Fruit fly (Drosophila melanogaster) whole organism, embryonic: ENCODE results near the gene Mrtf.
A peak's percentile ranks its signal among the peaks of the same experiment; 100 is the strongest.

Source experiments
- Awh ChIP-seq: fragments of 200-800 bp; sonication (Bioruptor generic); IDR thresholded peaks from 2 replicates; pipeline ENCODE4, ENCODE4 v1.3.6; 2022; ENCODE audit warnings: missing biosample characterization, missing genetic modification characterization
- B-H2 ChIP-seq: fragments of 200-800 bp; sonication (Bioruptor generic); optimal IDR thresholded peaks from 2 replicates; lab custom pipeline; 2018; ENCODE audit warnings: missing biosample characterization, mild to moderate bottlenecking, missing genetic modification characterization
- CG10274 ChIP-seq: fragments of 200-800 bp; sonication (Bioruptor generic); optimal IDR thresholded peaks from 3 replicates; lab custom pipeline; 2017; ENCODE audit warnings: missing biosample characterization, mild to moderate bottlenecking, missing genetic modification characterization
- CG10431 ChIP-seq: fragments of 200-800 bp; sonication (Bioruptor generic); optimal IDR thresholded peaks from 3 replicates; lab custom pipeline; 2018; ENCODE audit warnings: missing biosample characterization, mild to moderate bottlenecking, missing genetic modification characterization
- CG10565 ChIP-seq: fragments of 200-800 bp; sonication (Bioruptor generic); optimal IDR thresholded peaks from 3 replicates; lab custom pipeline; 2016; ENCODE audit warnings: missing biosample characterization, mild to moderate bottlenecking, missing genetic modification characterization
- CG10654 ChIP-seq: fragments of 200-800 bp; sonication (Bioruptor generic); optimal IDR thresholded peaks from 2 replicates; lab custom pipeline; 2016; ENCODE audit warnings: missing biosample characterization, missing genetic modification characterization
- CG11247 ChIP-seq: fragments of 200-800 bp; sonication (Bioruptor generic); IDR thresholded peaks from 2 replicates; pipeline ENCODE4 v1.3.6; 2022; ENCODE audit warnings: missing biosample characterization, missing genetic modification characterization
- CG13894 ChIP-seq: fragments of 200-800 bp; sonication (Bioruptor generic); optimal IDR thresholded peaks from 3 replicates; lab custom pipeline; 2018; ENCODE audit warnings: missing biosample characterization, mild to moderate bottlenecking, missing genetic modification characterization, moderate library complexity
- CG14014 ChIP-seq: fragments of 200-800 bp; sonication (Bioruptor generic); IDR thresholded peaks from 2 replicates; pipeline ENCODE4 v1.3.6; 2022; ENCODE audit warnings: missing biosample characterization, missing genetic modification characterization
- CG17612 ChIP-seq: fragments of 200-800 bp; sonication (Bioruptor generic); IDR thresholded peaks from 2 replicates; pipeline ENCODE4 v1.3.6; 2022; ENCODE audit warnings: missing biosample characterization, missing genetic modification characterization
- CG18011 ChIP-seq: fragments of 200-800 bp; sonication (Bioruptor generic); optimal IDR thresholded peaks from 2 replicates; lab custom pipeline; 2017; ENCODE audit warnings: missing biosample characterization, missing genetic modification characterization, mild to moderate bottlenecking, moderate library complexity, missing genotype
- CG2202 ChIP-seq: fragments of 200-800 bp; sonication (Bioruptor generic); optimal IDR thresholded peaks from 2 replicates; lab custom pipeline; 2018; ENCODE audit warnings: missing biosample characterization, mild to moderate bottlenecking, missing genetic modification characterization
- CG4404 ChIP-seq: fragments of 200-800 bp; sonication (Bioruptor generic); IDR thresholded peaks from 2 replicates; pipeline ENCODE4 v1.3.6; 2022; ENCODE audit warnings: missing biosample characterization, missing genetic modification characterization
- CG4854 ChIP-seq: fragments of 200-800 bp; sonication (Bioruptor generic); optimal IDR thresholded peaks from 2 replicates; lab custom pipeline; 2016; ENCODE audit warnings: missing biosample characterization, missing genetic modification characterization, inconsistent platforms
- CG6791 ChIP-seq: fragments of 200-800 bp; sonication (Bioruptor generic); IDR thresholded peaks from 3 replicates; pipeline ENCODE4 v1.3.6; 2022; ENCODE audit warnings: missing biosample characterization, missing genetic modification characterization; ENCODE audit not compliant: partially characterized antibody
- CG7372 ChIP-seq: fragments of 200-800 bp; sonication (Bioruptor generic); IDR thresholded peaks from 2 replicates; pipeline ENCODE4 v1.3.6; 2022; ENCODE audit warnings: missing biosample characterization, missing genetic modification characterization
- Camta ChIP-seq: fragments of 200-800 bp; sonication (Bioruptor generic); optimal IDR thresholded peaks from 2 replicates; lab custom pipeline; 2016; ENCODE audit warnings: missing biosample characterization, missing genetic modification characterization
- CkIIα-i1 ChIP-seq: fragments of 200-800 bp; sonication (Bioruptor generic); IDR thresholded peaks from 2 replicates; pipeline ENCODE4 v1.3.6; 2022; ENCODE audit warnings: missing biosample characterization, missing genetic modification characterization
- Deaf1 ChIP-seq: fragments of 200-800 bp; optimal IDR thresholded peaks from 3 replicates; lab custom pipeline; 2019; ENCODE audit warnings: missing biosample characterization, mild to moderate bottlenecking, missing genetic modification characterization, moderate library complexity
- Doc3 ChIP-seq: fragments of 200-800 bp; sonication (Bioruptor generic); IDR thresholded peaks from 3 replicates; pipeline ENCODE4 v1.3.6; 2022; ENCODE audit warnings: missing biosample characterization, missing genetic modification characterization; ENCODE audit not compliant: partially characterized antibody
- E2f1 ChIP-seq: fragments of 200-800 bp; sonication (Bioruptor generic); IDR thresholded peaks from 2 replicates; pipeline ENCODE4 v1.3.6; 2022; ENCODE audit warnings: missing biosample characterization, missing genetic modification characterization
- ERR ChIP-seq: fragments of 200-800 bp; sonication (Bioruptor generic); optimal IDR thresholded peaks from 2 replicates; lab custom pipeline; 2016; ENCODE audit warnings: missing biosample characterization, missing genetic modification characterization
- H15 ChIP-seq: fragments of 200-800 bp; sonication (Bioruptor generic); IDR thresholded peaks from 3 replicates; pipeline ENCODE4 v1.3.6; 2022; ENCODE audit warnings: missing biosample characterization, missing genetic modification characterization
- Hmr ChIP-seq: fragments of 200-800 bp; sonication (Bioruptor generic); optimal IDR thresholded peaks from 3 replicates; lab custom pipeline; 2017; ENCODE audit warnings: mild to moderate bottlenecking, missing biosample characterization, missing genetic modification reagents, missing genetic modification characterization
- Hr51 ChIP-seq, 2 experiments: fragments of 200-800 bp; sonication (Bioruptor generic); optimal IDR thresholded peaks; 2 replicates in 1 of 2; 3 replicates in 1 of 2; lab custom pipeline; 2016 to 2018; ENCODE audit warnings: missing biosample characterization in 2 of 2, missing genetic modification characterization in 2 of 2, mild to moderate bottlenecking in 1 of 2, moderate library complexity in 1 of 2
- Hr78 ChIP-seq, 2 experiments: fragments of 200-800 bp in 1 of 2; fragments of >200 bp in 1 of 2; sonication (Bioruptor generic) in 1 of 2; optimal IDR thresholded peaks; 2 replicates each; lab custom pipeline; 2017 to 2019; ENCODE audit warnings: missing biosample characterization in 2 of 2, missing genetic modification characterization in 2 of 2, mild to moderate bottlenecking in 1 of 2, moderate library complexity in 1 of 2
- Lim3 ChIP-seq: fragments of 200-800 bp; sonication (Bioruptor generic); IDR thresholded peaks from 2 replicates; pipeline ENCODE4 v1.3.6; 2022; ENCODE audit warnings: missing biosample characterization, missing genetic modification characterization
- Med ChIP-seq: fragments of 200-800 bp; sonication (Bioruptor generic); peaks from one replicate; lab custom pipeline; 2016; ENCODE audit warnings: missing biosample characterization, missing genetic modification characterization, mild to moderate bottlenecking, inconsistent platforms, moderate library complexity
- Pdp1 ChIP-seq, 2 experiments: fragments of 200-800 bp; sonication (Bioruptor generic); optimal IDR thresholded peaks; 3 replicates each; lab custom pipeline; 2016; ENCODE audit warnings: missing biosample characterization in 2 of 2, missing genetic modification characterization in 2 of 2, mild to moderate bottlenecking in 1 of 2, moderate library complexity in 1 of 2
- Rx ChIP-seq: fragments of 200-800 bp; sonication (Bioruptor generic); IDR thresholded peaks from 2 replicates; pipeline ENCODE4 v1.3.6; 2022; ENCODE audit warnings: missing biosample characterization, missing genetic modification characterization
- Side ChIP-seq: fragments of 200-800 bp; sonication (Bioruptor generic); optimal IDR thresholded peaks from 2 replicates; lab custom pipeline; 2016; ENCODE audit warnings: missing biosample characterization, missing genetic modification characterization
- Trl ChIP-seq, 3 experiments: fragments of >200 bp in 2 of 3; fragments of 200-800 bp in 1 of 3; sonication (Bioruptor generic) in 1 of 3; optimal IDR thresholded peaks; 2 replicates in 1 of 3; 3 replicates in 2 of 3; lab custom pipeline; 2016 to 2017; ENCODE audit warnings: missing biosample characterization in 1 of 3, missing genetic modification characterization in 1 of 3
- ac ChIP-seq: fragments of 200-800 bp; sonication (Bioruptor generic); optimal IDR thresholded peaks from 3 replicates; lab custom pipeline; 2017; ENCODE audit warnings: missing biosample characterization, mild to moderate bottlenecking, missing genetic modification characterization
- chn ChIP-seq: fragments of 200-800 bp; sonication (Bioruptor generic); optimal IDR thresholded peaks from 2 replicates; lab custom pipeline; 2016; ENCODE audit warnings: missing biosample characterization, missing genetic modification characterization
- crol ChIP-seq: fragments of 200-800 bp; sonication (Bioruptor generic); IDR thresholded peaks from 2 replicates; pipeline ENCODE4 v1.3.6; 2022; ENCODE audit warnings: missing biosample characterization, missing genetic modification characterization
- dpn ChIP-seq, 2 experiments: fragments of 200-800 bp; sonication (Bioruptor generic); optimal IDR thresholded peaks; 3 replicates each; lab custom pipeline; 2016; ENCODE audit warnings: missing biosample characterization in 2 of 2, missing genetic modification characterization in 2 of 2
- fd102C ChIP-seq: fragments of 200-800 bp; sonication (Bioruptor generic); optimal IDR thresholded peaks from 2 replicates; lab custom pipeline; 2018; ENCODE audit warnings: missing biosample characterization, mild to moderate bottlenecking, missing genetic modification characterization, moderate library complexity
- nmo ChIP-seq: fragments of 200-800 bp; sonication (Bioruptor generic); optimal IDR thresholded peaks from 2 replicates; lab custom pipeline; 2018; ENCODE audit warnings: missing biosample characterization, mild to moderate bottlenecking, missing genetic modification characterization, moderate library complexity
- pnt ChIP-seq: fragments of 200-800 bp; sonication (Bioruptor generic); optimal IDR thresholded peaks from 3 replicates; lab custom pipeline; 2016; ENCODE audit warnings: missing biosample characterization, missing genetic modification characterization
- sd ChIP-seq: fragments of 200-800 bp; sonication (Bioruptor generic); optimal IDR thresholded peaks from 3 replicates; lab custom pipeline; 2018; ENCODE audit warnings: missing biosample characterization, mild to moderate bottlenecking, missing genetic modification characterization, moderate library complexity
- sens ChIP-seq: fragments of 200-800 bp; sonication (Bioruptor generic); peaks from one replicate; lab custom pipeline; 2016; ENCODE audit warnings: missing biosample characterization, missing genetic modification characterization
- sna ChIP-seq: fragments of 200-800 bp; sonication (Bioruptor generic); IDR thresholded peaks from 2 replicates; pipeline ENCODE4 v1.3.6; 2022; ENCODE audit warnings: missing biosample characterization, missing genetic modification characterization; ENCODE audit not compliant: partially characterized antibody
- sob ChIP-seq: fragments of 200-800 bp; sonication (Bioruptor generic); IDR thresholded peaks from 2 replicates; pipeline ENCODE4 v1.3.6; 2022; ENCODE audit warnings: missing biosample characterization, missing genetic modification characterization
- sr ChIP-seq: fragments of 200-800 bp; sonication (Bioruptor generic); IDR thresholded peaks from 3 replicates; pipeline ENCODE4 v1.3.6; 2022; ENCODE audit warnings: missing biosample characterization, missing genetic modification characterization
- tna ChIP-seq: fragments of 200-800 bp; sonication (Bioruptor generic); IDR thresholded peaks from 2 replicates; pipeline ENCODE4 v1.3.6; 2022; ENCODE audit warnings: missing biosample characterization, missing genetic modification characterization; ENCODE audit not compliant: partially characterized antibody

Gene Mrtf

dm6 chr3L:2763762-2764161, 2.6 kb downstream of the Mrtf start (continued):
- TF ChIP-seq sob (peak; percentile 31; the same call in 1 of the 2 replicates), sens (GFP tag; lab: Kevin White, UChicago) (peak; percentile 56), H15 (GFP tag; lab: Robert Waterston, UW) (peak; percentile 62; the same call in 2 of the 3 replicates)

dm6 chr3L:2762122-2762521, 4.2 kb downstream of the Mrtf start:
- no peak for TF ChIP-seq CG17612 (GFP tag; lab: Robert Waterston, UW)
- TF ChIP-seq CG14014, result no peak
- peak; percentile 24 for TF ChIP-seq Deaf1 (tag; lab: Kevin White, UChicago)
- TF ChIP-seq CG4404 (GFP tag; lab: Robert Waterston, UW), result no peak
- TF ChIP-seq Hr78 (GFP tag; optimal IDR thresholded peaks at IDR 0.05; lab: Kevin White, UChicago), result peak in 1 of 2 experiments; percentile 57
- TF ChIP-seq sr (GFP tag; lab: Robert Waterston, UW), result 0 out of 3 replicates have a peak, but pooled peaks have one; percentile 24
- TF ChIP-seq Pdp1 (GFP tag; optimal IDR thresholded peaks at IDR 0.05; lab: Kevin White, UChicago), result peak in 1 of 2 experiments; percentile 80
- no peak for TF ChIP-seq nmo (GFP tag; lab: Kevin White, UChicago)
- TF ChIP-seq Awh (GFP tag; lab: Robert Waterston, UW), result no peak
- no peak for TF ChIP-seq tna (GFP tag; lab: Robert Waterston, UW)
- TF ChIP-seq Trl (optimal IDR thresholded peaks at IDR 0.05; lab: Kevin White, UChicago), result peak in 1 of 2 experiments; percentile 38
- TF ChIP-seq Trl (GFP tag; optimal IDR thresholded peaks at IDR 0.05; lab: Kevin White, UChicago), result no peak
- TF ChIP-seq CG11247 (GFP tag; lab: Robert Waterston, UW), result no peak

- TF ChIP-seq pnt (no peak), CG13894 (peak; percentile 5), Med (GFP tag; lab: Kevin White, UChicago) (peak; percentile 59), Hr51 (GFP tag; optimal IDR thresholded peaks at IDR 0.05; lab: Kevin White, UChicago) (no peak), CG6791 (GFP tag; lab: Robert Waterston, UW) (no peak), sd (tag; lab: Kevin White, UChicago) (peak; percentile 64), fd102C (no peak), CG10431 (GFP tag; lab: Kevin White, UChicago) (no peak), CG7372 (no peak), crol (0 out of 2 replicates have a peak, but pooled peaks have one; percentile 30), sr (GFP tag; lab: Robert Waterston, UW) (peak; percentile 72; the same call in 2 of the 3 replicates), Doc3 (GFP tag; lab: Robert Waterston, UW) (no peak), ERR (GFP tag; lab: Kevin White, UChicago) (peak; percentile 76), ac (GFP tag; lab: Kevin White, UChicago) (no peak)
Observed at dm6 chr3L:2748359-2748758, 18.0 kb downstream of the Mrtf start.

- TF ChIP-seq dpn (GFP tag; optimal IDR thresholded peaks at IDR 0.05; lab: Kevin White, UChicago), result no peak
- no peak for TF ChIP-seq sna (GFP tag; lab: Robert Waterston, UW)
- TF ChIP-seq B-H2, result no peak
- TF ChIP-seq CG10274 (GFP tag; lab: Kevin White, UChicago), result no peak
- no peak for TF ChIP-seq Hmr (GFP tag; lab: Kevin White, UChicago)
- TF ChIP-seq E2f1 (GFP tag; lab: Robert Waterston, UW), result no peak
- no peak for TF ChIP-seq CkIIα-i1 (GFP tag; lab: Robert Waterston, UW)
- TF ChIP-seq Rx, result no peak
- TF ChIP-seq chn (GFP tag; lab: Kevin White, UChicago), result no peak
- no peak for TF ChIP-seq Lim3 (GFP tag; lab: Robert Waterston, UW)
- no peak for TF ChIP-seq Side (GFP tag; lab: Kevin White, UChicago)
- peak; percentile 25 for TF ChIP-seq sens (GFP tag; lab: Kevin White, UChicago)
- no peak for TF ChIP-seq Camta (GFP tag; lab: Kevin White, UChicago)
- TF ChIP-seq CG2202 (tag; lab: Kevin White, UChicago), result no peak
- TF ChIP-seq CG10565 (GFP tag; lab: Kevin White, UChicago), result no peak
- no peak for TF ChIP-seq CG18011 (GFP tag; lab: Kevin White, UChicago)
- TF ChIP-seq CG4854 (GFP tag; lab: Kevin White, UChicago), result no peak
- no peak for TF ChIP-seq CG10654 (GFP tag; lab: Kevin White, UChicago)
Observed at dm6 chr3L:2745698-2746410, 20.5 kb downstream of the Mrtf start.
